Worm (Caenorhabditis elegans): Measurements from ENCODE around the gene D1046.2.

Gene D1046.2

DNA sequence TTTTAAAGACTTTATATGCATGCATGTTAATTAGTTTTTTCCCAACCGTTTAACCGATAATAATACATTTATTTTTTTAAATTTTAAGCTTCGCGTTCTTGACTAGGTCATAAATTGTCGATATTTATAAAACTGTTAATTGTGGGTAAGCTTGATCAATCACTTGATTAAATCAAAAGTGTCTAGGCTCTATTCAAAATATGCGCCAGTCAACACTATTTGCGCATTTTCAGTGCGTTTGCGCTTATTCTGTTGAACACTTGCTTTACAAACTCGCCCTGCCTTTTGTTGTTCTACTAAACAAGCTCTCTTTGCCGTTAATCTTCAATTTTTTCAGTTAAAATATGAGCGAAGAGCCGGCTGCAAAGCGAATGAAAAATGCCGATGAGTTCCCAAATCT lies 34.7 kb downstream of the D1046.2 start, which contains the start of gene spr-2 (continued):
- TF ChIP-seq sea-2 (GFP tag; IDR thresholded peaks at IDR 0.05) = no peak
- TF ChIP-seq mel-28 (tag; optimal IDR thresholded peaks at IDR 0.05; ENCODE audit: borderline replicate concordance) = no peak
- no peak for TF ChIP-seq zim-3 (tag; optimal IDR thresholded peaks at IDR 0.05)
- no peak for TF ChIP-seq rec-8 (tag; optimal IDR thresholded peaks at IDR 0.05)
- TF ChIP-seq ceh-58 (GFP tag; IDR thresholded peaks at IDR 0.05) = no peak
- TF ChIP-seq ztf-26 (tag; optimal IDR thresholded peaks at IDR 0.05) = no peak
- TF ChIP-seq nhr-179 (tag; optimal IDR thresholded peaks at IDR 0.05) = no peak
- TF ChIP-seq snpc-1.1 (tag; optimal IDR thresholded peaks at IDR 0.05; ENCODE audit: insufficient read depth) = no peak
- TF ChIP-seq ceh-79 (tag; optimal IDR thresholded peaks at IDR 0.05) = no peak
- no peak for TF ChIP-seq hlh-12 (tag; optimal IDR thresholded peaks at IDR 0.05)
- TF ChIP-seq attf-6 (GFP tag; IDR thresholded peaks at IDR 0.05) = no peak
- no peak for TF ChIP-seq hmg-20 (GFP tag; IDR thresholded peaks at IDR 0.05)
- TF ChIP-seq F33H1.4 (GFP tag; IDR thresholded peaks at IDR 0.05) = no peak
- TF ChIP-seq hlh-26 (GFP tag; conservative IDR thresholded peaks at IDR 0.05) = no peak
- no peak for TF ChIP-seq madf-3 (GFP tag; IDR thresholded peaks at IDR 0.05)
- no peak for TF ChIP-seq ceh-91 (GFP tag; IDR thresholded peaks at IDR 0.05)
- TF ChIP-seq rcor-1 (GFP tag; IDR thresholded peaks at IDR 0.05) = peak; percentile 21; the same call in 1 of the 2 replicates
- TF ChIP-seq madf-10 (tag; optimal IDR thresholded peaks at IDR 0.05) = no peak
- peak; percentile 42 for TF ChIP-seq lsl-1 (GFP tag; optimal IDR thresholded peaks at IDR 0.05)
- TF ChIP-seq F22D6.2 (tag; optimal IDR thresholded peaks at IDR 0.05) = no peak
- TF ChIP-seq bed-1 (GFP tag; IDR thresholded peaks at IDR 0.05) = no peak
- TF ChIP-seq tlf-1 (GFP tag; optimal IDR thresholded peaks at IDR 0.05) = peak; percentile 10
- TF ChIP-seq mcd-1 (GFP tag; IDR thresholded peaks at IDR 0.05) = peak; percentile 53; the same call in 1 of the 2 replicates
- peak; percentile 54; the same call in 1 of the 2 replicates for TF ChIP-seq nfyb-1 (GFP tag; IDR thresholded peaks at IDR 0.05)
- no peak for TF ChIP-seq nhr-27 (tag; optimal IDR thresholded peaks at IDR 0.05)
- TF ChIP-seq somi-1 (GFP tag; optimal IDR thresholded peaks at IDR 0.05) = no peak
- no peak for TF ChIP-seq Y53G8AR.9 (GFP tag; conservative IDR thresholded peaks at IDR 0.05)
- no peak for TF ChIP-seq mxl-1 (tag; optimal IDR thresholded peaks at IDR 0.05)
- TF ChIP-seq snpc-4 (GFP tag; optimal IDR thresholded peaks at IDR 0.05) = no peak
- TF ChIP-seq snpc-4 (tag; optimal IDR thresholded peaks at IDR 0.05) = peak; percentile 34 to 68 (median 43)
- no peak for TF ChIP-seq C17E4.6 (GFP tag; IDR thresholded peaks at IDR 0.05)
- TF ChIP-seq pha-4 (tag; optimal IDR thresholded peaks at IDR 0.05) = no peak
- TF ChIP-seq nhr-90 (tag; optimal IDR thresholded peaks at IDR 0.05) = no peak
- no peak for TF ChIP-seq chd-7 (tag; optimal IDR thresholded peaks at IDR 0.05)
- no peak for TF ChIP-seq F57C9.4 (tag; optimal IDR thresholded peaks at IDR 0.05)
- no peak for TF ChIP-seq cebp-2 (GFP tag; IDR thresholded peaks at IDR 0.05)
- no peak for TF ChIP-seq zfh-2 (GFP tag; conservative IDR thresholded peaks at IDR 0.05)
- no peak for TF ChIP-seq tbx-9 (tag; optimal IDR thresholded peaks at IDR 0.05; ENCODE audit: borderline replicate concordance)
- peak; percentile 84 for TF ChIP-seq attf-5 (GFP tag; optimal IDR thresholded peaks at IDR 0.05)
- no peak for TF ChIP-seq ama-1 (optimal IDR thresholded peaks at IDR 0.05)
- no peak for TF ChIP-seq ama-1 (GFP tag; optimal IDR thresholded peaks at IDR 0.05)
- TF ChIP-seq nfya-1 (tag; optimal IDR thresholded peaks at IDR 0.05; ENCODE audit: borderline replicate concordance, insufficient read depth) = no peak
- no peak for TF ChIP-seq tbp1 (GFP tag; optimal IDR thresholded peaks at IDR 0.05)
- no peak for TF ChIP-seq T26A5.8 (tag; optimal IDR thresholded peaks at IDR 0.05)
- 0 out of 2 replicates have a peak, but pooled peaks have one; percentile 47 for TF ChIP-seq Y95B8A.8 (GFP tag; IDR thresholded peaks at IDR 0.05)
- TF ChIP-seq madf-6 (GFP tag; IDR thresholded peaks at IDR 0.05) = peak; percentile 36; the same call in 1 of the 2 replicates
- TF ChIP-seq lin-26 (GFP tag; IDR thresholded peaks at IDR 0.05) = no peak
- TF ChIP-seq F49E8.2 (tag; optimal IDR thresholded peaks at IDR 0.05; ENCODE audit: insufficient read depth) = no peak
- peak; percentile 30 for TF ChIP-seq efl-1 (GFP tag; optimal IDR thresholded peaks at IDR 0.05)
- peak; percentile 10; the same call in 1 of the 2 replicates for TF ChIP-seq D2030.7 (GFP tag; IDR thresholded peaks at IDR 0.05)
